Fruit fly (Drosophila melanogaster) whole organism, wandering third instar larva: ENCODE results near the gene MED17.

Source experiments
- Hr83 ChIP-seq: fragments of 200-300 bp; sonication (Bioruptor generic); optimal IDR thresholded peaks from 2 replicates; lab custom pipeline; 2016; ENCODE audit warnings: missing biosample characterization, mild to moderate bottlenecking, missing genetic modification characterization, moderate library complexity; ENCODE audit not compliant: poor library complexity, severe bottlenecking
- N ChIP-seq: fragments of >200 bp; optimal IDR thresholded peaks from 2 replicates; lab custom pipeline; 2018; ENCODE audit warnings: missing biosample characterization, missing external identifiers, missing genetic modification characterization
- dl ChIP-seq, 2 experiments: fragments of 175-275, 200-275 bp in 1 of 2; fragments of 200-275 bp in 1 of 2; sonication (Bioruptor generic); optimal IDR thresholded peaks; lab custom pipeline; 2018; ENCODE audit warnings: mild to moderate bottlenecking in 2 of 2, missing biosample characterization in 2 of 2, missing genetic modification characterization in 2 of 2, moderate library complexity in 2 of 2; ENCODE audit not compliant: partially characterized antibody in 2 of 2, insufficient read depth in 1 of 2
- dsf ChIP-seq: sonication (Bioruptor generic); optimal IDR thresholded peaks from 2 replicates; lab custom pipeline; 2016; ENCODE audit warnings: missing biosample characterization, missing genetic modification characterization, borderline replicate concordance
- rgr ChIP-seq: fragments of 200-800 bp; sonication (Bioruptor generic); optimal IDR thresholded peaks from 3 replicates; lab custom pipeline; 2016; ENCODE audit warnings: missing biosample characterization, mild to moderate bottlenecking, missing genetic modification characterization
- usp ChIP-seq: fragments of >200 bp; optimal IDR thresholded peaks from 2 replicates; lab custom pipeline; 2017; ENCODE audit warnings: missing biosample characterization, missing genetic modification characterization

dm6 chr3R:18144853-18145252 is 44.0 kb upstream of the MED17 start:
- TF ChIP-seq dl (GFP tag; optimal IDR thresholded peaks at IDR 0.05; lab: Kevin White, UChicago; ENCODE audit: insufficient read depth in 1 of 2, partially characterized antibody in 2 of 2) (no peak), Hr83 (no peak), N (no peak), usp (GFP tag; lab: Kevin White, UChicago) (no peak), dsf (no peak), rgr (GFP tag; lab: Kevin White, UChicago) (no peak)
